Worm (Caenorhabditis elegans) whole organism, L1 larva: ENCODE data around the gene K10B3.1.

Experiments
- C04F5.9 ChIP-seq: sonication (generic microtip); optimal IDR thresholded peaks from 2 replicates; lab custom pipeline; 2016; ENCODE audit warnings: missing genetic modification characterization, missing compliant biosample characterization
- Y116A8C.19 ChIP-seq: sonication (generic microtip); optimal IDR thresholded peaks from 2 replicates; lab custom pipeline; 2016; ENCODE audit warnings: missing compliant biosample characterization, missing genetic modification characterization, borderline replicate concordance
- aha-1 ChIP-seq: fragments of 150-350 bp; optimal IDR thresholded peaks from 2 replicates; lab custom pipeline; 2014; ENCODE audit warnings: missing biosample characterization, missing genetic modification characterization
- alr-1 ChIP-seq: fragments of 200-800 bp; sonication (Bioruptor generic); optimal IDR thresholded peaks from 2 replicates; lab custom pipeline; 2018; ENCODE audit warnings: borderline replicate concordance, mild to moderate bottlenecking, missing genetic modification characterization, missing compliant biosample characterization
- aly-2 ChIP-seq: fragments of 150-350 bp; optimal IDR thresholded peaks from 2 replicates; lab custom pipeline; 2014; ENCODE audit warnings: missing biosample characterization, missing genetic modification characterization
- ceh-8 ChIP-seq: fragments of 200-800 bp; sonication (Bioruptor generic); optimal IDR thresholded peaks from 2 replicates; lab custom pipeline; 2018; ENCODE audit warnings: mild to moderate bottlenecking, missing genetic modification characterization, moderate library complexity, missing compliant biosample characterization
- ceh-82 ChIP-seq, 3 experiments: fragments of 150-350 bp in 1 of 3; sonication (generic microtip) in 2 of 3; optimal IDR thresholded peaks; 2 replicates each; lab custom pipeline; 2014 to 2017; ENCODE audit warnings: missing biosample characterization in 3 of 3, missing genetic modification characterization in 3 of 3
- ceh-90 ChIP-seq: sonication (generic microtip); optimal IDR thresholded peaks from 2 replicates; lab custom pipeline; 2016; ENCODE audit warnings: missing genetic modification characterization, missing compliant biosample characterization
- dpl-1 ChIP-seq, 3 experiments: fragments of 150-350 bp in 2 of 3; sonication (generic microtip) in 1 of 3; optimal IDR thresholded peaks; 2 replicates each; lab custom pipeline; 2014 to 2017; ENCODE audit warnings: missing biosample characterization in 3 of 3, missing genetic modification characterization in 3 of 3, missing genetic modification reagents in 3 of 3
- dsc-1 ChIP-seq: sonication (generic microtip); optimal IDR thresholded peaks from 2 replicates; lab custom pipeline; 2016; ENCODE audit warnings: mild to moderate bottlenecking, missing genetic modification characterization, missing compliant biosample characterization
- efl-1 ChIP-seq, 4 experiments: fragments of 150-350 bp; optimal IDR thresholded peaks in 3 of 4; peaks in 1 of 4; 1 replicate in 1 of 4; 2 replicates in 3 of 4; lab custom pipeline; 2014; ENCODE audit warnings: missing biosample characterization in 2 of 4, missing genetic modification characterization in 2 of 4, missing genetic modification reagents in 2 of 4
- efl-3 ChIP-seq: fragments of 200-800 bp; sonication (Bioruptor generic); optimal IDR thresholded peaks from 2 replicates; lab custom pipeline; 2018; ENCODE audit warnings: mild to moderate bottlenecking, missing genetic modification characterization, missing compliant biosample characterization
- egl-13 ChIP-seq: sonication (generic microtip); optimal IDR thresholded peaks from 2 replicates; lab custom pipeline; 2016; ENCODE audit warnings: missing genotype, missing genetic modification reagents, missing genetic modification characterization, missing compliant biosample characterization
- egl-27 ChIP-seq, 2 experiments: fragments of 150-350 bp in 1 of 2; sonication (generic microtip); optimal IDR thresholded peaks; 3 replicates each; lab custom pipeline; 2017 to 2018; ENCODE audit warnings: missing biosample characterization in 2 of 2, missing genetic modification characterization in 2 of 2, missing genetic modification reagents in 2 of 2
- fkh-10 ChIP-seq: sonication (generic microtip); optimal IDR thresholded peaks from 2 replicates; lab custom pipeline; 2017; ENCODE audit warnings: missing biosample characterization, missing genetic modification reagents, missing genetic modification characterization
- fkh-8 ChIP-seq: sonication (generic microtip); optimal IDR thresholded peaks from 2 replicates; lab custom pipeline; 2016; ENCODE audit warnings: mild to moderate bottlenecking, missing genetic modification characterization, missing compliant biosample characterization
- fos-1 ChIP-seq: fragments of 150-350 bp; optimal IDR thresholded peaks from 2 replicates; lab custom pipeline; 2014; ENCODE audit warnings: missing biosample characterization, missing genetic modification characterization
- irx-1 ChIP-seq: sonication (generic microtip); optimal IDR thresholded peaks from 2 replicates; lab custom pipeline; 2016; ENCODE audit warnings: missing genetic modification characterization, missing compliant biosample characterization
- isw-1 ChIP-seq: fragments of 200-800 bp; sonication (Bioruptor generic); IDR thresholded peaks from 2 replicates; pipeline ENCODE4 v1.3.6; 2022; ENCODE audit warnings: missing genetic modification characterization, missing compliant biosample characterization
- jun-1 ChIP-seq: fragments of 150-350 bp; optimal IDR thresholded peaks from 2 replicates; lab custom pipeline; 2014; ENCODE audit warnings: missing biosample characterization, missing genetic modification reagents, missing genetic modification characterization
- lin-13 ChIP-seq: fragments of 150-350 bp; optimal IDR thresholded peaks from 2 replicates; lab custom pipeline; 2014; ENCODE audit warnings: missing biosample characterization, missing genetic modification reagents, missing genetic modification characterization
- lin-14 ChIP-seq: fragments of 200-800 bp; sonication (Bioruptor generic); optimal IDR thresholded peaks from 2 replicates; lab custom pipeline; 2018; ENCODE audit warnings: mild to moderate bottlenecking, missing genetic modification characterization, moderate library complexity, missing compliant biosample characterization
- lin-15B ChIP-seq: fragments of 150-350 bp; sonication (generic microtip); optimal IDR thresholded peaks from 3 replicates; lab custom pipeline; 2014; ENCODE audit warnings: missing biosample characterization, missing genetic modification characterization
- lin-35 ChIP-seq, 2 experiments: fragments of 150-350 bp; optimal IDR thresholded peaks; 2 replicates each; lab custom pipeline; 2014; ENCODE audit warnings: missing biosample characterization in 2 of 2, missing genetic modification characterization in 2 of 2, missing genetic modification reagents in 2 of 2
- lir-3 ChIP-seq: sonication (generic microtip); optimal IDR thresholded peaks from 2 replicates; lab custom pipeline; 2016; ENCODE audit warnings: mild to moderate bottlenecking, missing genetic modification characterization, moderate library complexity, missing compliant biosample characterization; ENCODE audit not compliant: poor library complexity
- lsy-2 ChIP-seq, 2 experiments: fragments of 150-350 bp; optimal IDR thresholded peaks; 2 replicates each; lab custom pipeline; 2014; ENCODE audit warnings: missing biosample characterization in 2 of 2, missing genetic modification characterization in 2 of 2
- mab-9 ChIP-seq: fragments of 200-800 bp; sonication (Bioruptor generic); IDR thresholded peaks from 2 replicates; pipeline ENCODE4 v1.3.6; 2022; ENCODE audit warnings: missing genetic modification reagents, missing genetic modification characterization, missing compliant biosample characterization
- mdl-1 ChIP-seq, 2 experiments: fragments of 150-350 bp; optimal IDR thresholded peaks; 2 replicates each; lab custom pipeline; 2014 to 2017; ENCODE audit warnings: missing biosample characterization in 2 of 2, missing genetic modification characterization in 2 of 2, inconsistent platforms in 1 of 2
- mef-2 ChIP-seq: fragments of 150-350 bp; optimal IDR thresholded peaks from 2 replicates; lab custom pipeline; 2014; ENCODE audit warnings: missing biosample characterization, missing genetic modification characterization
- mep-1 ChIP-seq: fragments of 150-350 bp; optimal IDR thresholded peaks from 2 replicates; lab custom pipeline; 2014; ENCODE audit warnings: missing biosample characterization, missing genetic modification characterization
- nhr-11 ChIP-seq: fragments of 150-350 bp; optimal IDR thresholded peaks from 2 replicates; lab custom pipeline; 2014; ENCODE audit warnings: missing biosample characterization, missing genetic modification characterization
- nhr-19 ChIP-seq: fragments of 200-800 bp; sonication (Bioruptor generic); conservative IDR thresholded peaks from 2 replicates; pipeline ENCODE4 v1.3.6; 2022; ENCODE audit warnings: missing genetic modification characterization, missing compliant biosample characterization
- nhr-20 ChIP-seq: sonication (generic microtip); optimal IDR thresholded peaks from 2 replicates; lab custom pipeline; 2016; ENCODE audit warnings: mild to moderate bottlenecking, missing genetic modification characterization, missing compliant biosample characterization
- nhr-237 ChIP-seq: fragments of 150-350 bp; optimal IDR thresholded peaks from 2 replicates; lab custom pipeline; 2014; ENCODE audit warnings: missing biosample characterization, missing genetic modification characterization
- nhr-47 ChIP-seq: sonication (generic microtip); optimal IDR thresholded peaks from 2 replicates; lab custom pipeline; 2016; ENCODE audit warnings: mild to moderate bottlenecking, missing genetic modification characterization, moderate library complexity, missing compliant biosample characterization
- nhr-71 ChIP-seq: sonication (generic microtip); optimal IDR thresholded peaks from 2 replicates; lab custom pipeline; 2016; ENCODE audit warnings: mild to moderate bottlenecking, missing genetic modification characterization, moderate library complexity, missing compliant biosample characterization
- nhr-77 ChIP-seq: fragments of 150-350 bp; optimal IDR thresholded peaks from 2 replicates; lab custom pipeline; 2014; ENCODE audit warnings: missing biosample characterization, missing genetic modification characterization
- nhr-84 ChIP-seq: sonication (generic microtip); optimal IDR thresholded peaks from 2 replicates; lab custom pipeline; 2017; ENCODE audit warnings: missing biosample characterization, missing genetic modification characterization
- nhr-85 ChIP-seq: sonication (generic microtip); peaks from one replicate; lab custom pipeline; 2016; ENCODE audit warnings: missing genetic modification characterization, inconsistent platforms, missing compliant biosample characterization
- pag-3 ChIP-seq: sonication (generic microtip); optimal IDR thresholded peaks from 2 replicates; lab custom pipeline; 2017; ENCODE audit warnings: missing genetic modification characterization, mild to moderate bottlenecking, missing compliant biosample characterization, antibody characterized with exemption, borderline replicate concordance; ENCODE audit not compliant: insufficient read depth
- snpc-4 ChIP-seq: fragments of 150-350 bp; optimal IDR thresholded peaks from 2 replicates; lab custom pipeline; 2014; ENCODE audit warnings: missing biosample characterization, missing genetic modification characterization
- snu-23 ChIP-seq: sonication (generic microtip); optimal IDR thresholded peaks from 2 replicates; lab custom pipeline; 2016; ENCODE audit warnings: missing genetic modification characterization, missing compliant biosample characterization
- sptf-1 ChIP-seq: fragments of 150-350 bp; optimal IDR thresholded peaks from 2 replicates; lab custom pipeline; 2014; ENCODE audit warnings: missing biosample characterization, missing genetic modification characterization
- tbx-2 ChIP-seq: sonication (generic microtip); optimal IDR thresholded peaks from 2 replicates; lab custom pipeline; 2016; ENCODE audit warnings: missing genetic modification characterization, missing compliant biosample characterization
- unc-130 ChIP-seq: fragments of 150-350 bp; optimal IDR thresholded peaks from 2 replicates; lab custom pipeline; 2017; ENCODE audit warnings: missing biosample characterization, missing genetic modification characterization, inconsistent platforms
- unc-86 ChIP-seq: sonication (generic microtip); optimal IDR thresholded peaks from 2 replicates; lab custom pipeline; 2016; ENCODE audit warnings: missing genetic modification characterization, missing compliant biosample characterization
- vab-15 ChIP-seq: sonication (generic microtip); optimal IDR thresholded peaks from 2 replicates; lab custom pipeline; 2017; ENCODE audit warnings: missing genotype, mild to moderate bottlenecking, missing genetic modification characterization, missing compliant biosample characterization
- xbp-1 ChIP-seq: sonication (generic microtip); optimal IDR thresholded peaks from 2 replicates; lab custom pipeline; 2016; ENCODE audit warnings: missing genetic modification characterization, missing compliant biosample characterization
- zag-1 ChIP-seq: fragments of 150-350 bp; optimal IDR thresholded peaks from 2 replicates; lab custom pipeline; 2014; ENCODE audit warnings: missing biosample characterization, missing genetic modification characterization
- ztf-11 ChIP-seq, 2 experiments: sonication (generic microtip); optimal IDR thresholded peaks; 2 replicates each; lab custom pipeline; 2016 to 2017; ENCODE audit warnings: missing genetic modification characterization in 2 of 2, missing biosample characterization in 1 of 2, missing compliant biosample characterization in 1 of 2
- ztf-4 ChIP-seq: fragments of 150-350 bp; optimal IDR thresholded peaks from 2 replicates; lab custom pipeline; 2014; ENCODE audit warnings: missing biosample characterization, missing genetic modification characterization

Gene K10B3.1

ce11 chrX:3111066-3111465, 24.2 kb upstream of the K10B3.1 start:
- peak; percentile 45 for TF ChIP-seq irx-1
- TF ChIP-seq snu-23 (GFP tag; lab: Kevin White, UChicago) = peak; percentile 40
- TF ChIP-seq mep-1 (tag; lab: Kevin White, UChicago) = no peak
- TF ChIP-seq lir-3 (tag; lab: Kevin White, UChicago) = no peak
- TF ChIP-seq nhr-237 (tag; lab: Kevin White, UChicago) = no peak
- no peak for TF ChIP-seq egl-27 (tag; optimal IDR thresholded peaks at IDR 0.05; lab: Kevin White, UChicago)
- TF ChIP-seq nhr-11 (tag; lab: Kevin White, UChicago) = no peak
- peak; percentile 44 for TF ChIP-seq unc-86 (tag; lab: Kevin White, UChicago)
- TF ChIP-seq snpc-4 (tag; lab: Kevin White, UChicago) = no peak
- TF ChIP-seq efl-1 (optimal IDR thresholded peaks at IDR 0.05; lab: Kevin White, UChicago) = no peak
- TF ChIP-seq efl-1 (GFP tag; optimal IDR thresholded peaks at IDR 0.05 in 1 of 2; lab: Kevin White, UChicago) = no peak
- TF ChIP-seq mdl-1 (tag; optimal IDR thresholded peaks at IDR 0.05; lab: Kevin White, UChicago) = peak in 1 of 2 experiments; percentile 50
- peak; percentile 48 for TF ChIP-seq nhr-47 (tag; lab: Kevin White, UChicago)
- peak; percentile 90 for TF ChIP-seq lin-14 (GFP tag; lab: Kevin White, UChicago)
- TF ChIP-seq isw-1 (GFP tag; lab: Robert Waterston, UW) = peak; percentile 13; the same call in 1 of the 2 replicates
- TF ChIP-seq fkh-10 (GFP tag; lab: Kevin White, UChicago) = peak; percentile 6
- no peak for TF ChIP-seq Y116A8C.19 (tag; lab: Kevin White, UChicago)
- TF ChIP-seq egl-13 = no peak
- no peak for TF ChIP-seq ztf-11 (tag; optimal IDR thresholded peaks at IDR 0.05; lab: Kevin White, UChicago)
- peak; percentile 35; the same call in 1 of the 2 replicates for TF ChIP-seq mab-9 (GFP tag; lab: Robert Waterston, UW)
- no peak for TF ChIP-seq ztf-4 (tag; lab: Kevin White, UChicago)
- no peak for TF ChIP-seq C04F5.9 (tag; lab: Kevin White, UChicago)
- TF ChIP-seq nhr-20 = peak; percentile 11
- no peak for TF ChIP-seq pag-3 (tag; lab: Kevin White, UChicago)
- peak in 1 of 2 experiments; percentile 42 for TF ChIP-seq lin-35 (GFP tag; optimal IDR thresholded peaks at IDR 0.05; lab: Kevin White, UChicago)
- peak; percentile 69 for TF ChIP-seq nhr-85 (tag; lab: Kevin White, UChicago)
- TF ChIP-seq nhr-71 (tag; lab: Kevin White, UChicago) = peak; percentile 54
- TF ChIP-seq lsy-2 (tag; optimal IDR thresholded peaks at IDR 0.05; lab: Kevin White, UChicago) = peak; percentile 1 to 21
- TF ChIP-seq dsc-1 = peak; percentile 18
- TF ChIP-seq dpl-1 (GFP tag; optimal IDR thresholded peaks at IDR 0.05; lab: Kevin White, UChicago) = peak in 1 of 3 experiments; percentile 14
- no peak for TF ChIP-seq zag-1 (tag; lab: Kevin White, UChicago)
- TF ChIP-seq efl-3 = no peak
- peak; percentile 10 for TF ChIP-seq xbp-1 (tag; lab: Kevin White, UChicago)
- TF ChIP-seq fos-1 (tag; lab: Kevin White, UChicago) = no peak
- TF ChIP-seq lin-13 = no peak
- peak in 1 of 3 experiments; percentile 24 for TF ChIP-seq ceh-82 (tag; optimal IDR thresholded peaks at IDR 0.05; lab: Kevin White, UChicago)
- TF ChIP-seq aha-1 (tag; lab: Kevin White, UChicago) = no peak
- no peak for TF ChIP-seq alr-1 (tag; lab: Kevin White, UChicago)
- peak; percentile 66 for TF ChIP-seq tbx-2 (tag; lab: Kevin White, UChicago)
- no peak for TF ChIP-seq sptf-1 (tag; lab: Kevin White, UChicago)
- TF ChIP-seq jun-1 = no peak
- TF ChIP-seq fkh-8 = peak; percentile 70
- TF ChIP-seq mef-2 = no peak

DNA sequence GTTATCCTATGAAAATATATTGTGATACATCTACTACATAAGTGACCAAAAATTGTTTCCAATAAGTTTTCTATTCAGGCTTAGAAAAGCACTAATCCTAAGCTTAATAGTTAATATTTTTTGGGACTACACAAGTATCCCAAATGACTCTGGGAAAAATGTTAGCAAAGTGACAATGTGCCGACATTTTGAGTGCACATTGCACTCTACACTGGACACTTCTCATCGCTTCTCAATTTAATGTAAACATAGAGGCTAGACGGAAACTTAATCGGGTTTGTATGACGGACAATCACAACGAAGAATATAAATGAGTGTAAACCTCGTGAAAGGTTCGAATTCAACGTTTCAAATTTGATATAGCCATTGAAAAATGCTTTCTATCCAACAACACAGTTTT, 23.6 kb upstream of the K10B3.1 start:
- TF ChIP-seq egl-27 (tag; optimal IDR thresholded peaks at IDR 0.05; lab: Kevin White, UChicago) = no peak
- TF ChIP-seq lir-3 (tag; lab: Kevin White, UChicago) = peak; percentile 2
- no peak for TF ChIP-seq nhr-77 (tag; lab: Kevin White, UChicago)
- TF ChIP-seq lin-15B (tag; lab: Kevin White, UChicago) = no peak
- no peak for TF ChIP-seq irx-1
- TF ChIP-seq unc-130 = no peak
- TF ChIP-seq aly-2 = peak; percentile 80
- peak; percentile 64 for TF ChIP-seq snu-23 (GFP tag; lab: Kevin White, UChicago)
- TF ChIP-seq nhr-19 (GFP tag; lab: Robert Waterston, UW) = peak; percentile 45
- TF ChIP-seq ceh-8 (GFP tag; lab: Kevin White, UChicago) = no peak
- TF ChIP-seq nhr-237 (tag; lab: Kevin White, UChicago) = no peak
- TF ChIP-seq ceh-90 = no peak
- no peak for TF ChIP-seq fkh-8
- TF ChIP-seq nhr-84 (tag; lab: Kevin White, UChicago) = no peak
- TF ChIP-seq zag-1 (tag; lab: Kevin White, UChicago) = no peak
- TF ChIP-seq vab-15 = no peak
- no peak for TF ChIP-seq dpl-1 (GFP tag; optimal IDR thresholded peaks at IDR 0.05; lab: Kevin White, UChicago)
- TF ChIP-seq isw-1 (GFP tag; lab: Robert Waterston, UW) = no peak
- TF ChIP-seq jun-1 = no peak
